Fruit fly (Drosophila melanogaster): ENCODE results near the gene NFAT.

The NFAT gene

dm6 chrX:13641891-13642617 lies 17.5 kb downstream of the NFAT start:
- TF ChIP-seq Myc (optimal IDR thresholded peaks at IDR 0.05): no peak
- TF ChIP-seq tai (GFP tag; optimal IDR thresholded peaks at IDR 0.05): no peak
- no peak for TF ChIP-seq lola (GFP tag; optimal IDR thresholded peaks at IDR 0.05)
- no peak for TF ChIP-seq Sp1 (GFP tag; optimal IDR thresholded peaks at IDR 0.05)
- TF ChIP-seq Rel (GFP tag; optimal IDR thresholded peaks at IDR 0.05): no peak
- TF ChIP-seq Rel (tag; optimal IDR thresholded peaks at IDR 0.05): peak; percentile 62
- no peak for TF ChIP-seq OdsH (GFP tag; optimal IDR thresholded peaks at IDR 0.05)
- no peak for TF ChIP-seq CG32264 (GFP tag; optimal IDR thresholded peaks at IDR 0.05)
- TF ChIP-seq CG9705 (GFP tag; optimal IDR thresholded peaks at IDR 0.05): no peak
- TF ChIP-seq dmrt93B (GFP tag; optimal IDR thresholded peaks at IDR 0.05): no peak
- no peak for TF ChIP-seq usp (GFP tag; optimal IDR thresholded peaks at IDR 0.05)
- peak; percentile 95 for TF ChIP-seq Dif (GFP tag; optimal IDR thresholded peaks at IDR 0.05; ENCODE audit: partially characterized antibody)
- no peak for TF ChIP-seq sv (GFP tag; optimal IDR thresholded peaks at IDR 0.05)
- TF ChIP-seq fru (GFP tag; optimal IDR thresholded peaks at IDR 0.05): no peak
- TF ChIP-seq dsf (GFP tag; optimal IDR thresholded peaks at IDR 0.05; ENCODE audit: borderline replicate concordance): no peak
- no peak for TF ChIP-seq foxo (GFP tag; optimal IDR thresholded peaks at IDR 0.05)
- TF ChIP-seq CrebA (GFP tag; optimal IDR thresholded peaks at IDR 0.05; ENCODE audit: borderline replicate concordance): peak; percentile 95
- no peak for TF ChIP-seq ey (GFP tag; optimal IDR thresholded peaks at IDR 0.05)
- no peak for TF ChIP-seq Hr78 (GFP tag; optimal IDR thresholded peaks at IDR 0.05)
- TF ChIP-seq pan (optimal IDR thresholded peaks at IDR 0.05): no peak
- TF ChIP-seq h (GFP tag; optimal IDR thresholded peaks at IDR 0.05): peak; percentile 85
- no peak for TF ChIP-seq Dfd (GFP tag; optimal IDR thresholded peaks at IDR 0.05)
- no peak for TF ChIP-seq N (GFP tag; optimal IDR thresholded peaks at IDR 0.05)
- peak; percentile 56 for TF ChIP-seq Hr83 (GFP tag; optimal IDR thresholded peaks at IDR 0.05; ENCODE audit: poor library complexity, severe bottlenecking)
- TF ChIP-seq Jra (GFP tag; optimal IDR thresholded peaks at IDR 0.05): no peak
- TF ChIP-seq Hnf4 (GFP tag; optimal IDR thresholded peaks at IDR 0.05): no peak
- no peak for TF ChIP-seq jim (GFP tag; optimal IDR thresholded peaks at IDR 0.05)
- no peak for TF ChIP-seq sage (GFP tag; optimal IDR thresholded peaks at IDR 0.05)
- no peak for TF ChIP-seq HLH106 (tag; optimal IDR thresholded peaks at IDR 0.05)
- no peak for TF ChIP-seq psq (GFP tag; optimal IDR thresholded peaks at IDR 0.05)
- peak; percentile 17 for TF ChIP-seq rgr (GFP tag; optimal IDR thresholded peaks at IDR 0.05)
- no peak for TF ChIP-seq woc (GFP tag; optimal IDR thresholded peaks at IDR 0.05)
- TF ChIP-seq Vsx2 (GFP tag; optimal IDR thresholded peaks at IDR 0.05; ENCODE audit: partially characterized antibody): peak; percentile 85
- no peak for TF ChIP-seq GATAd (GFP tag; optimal IDR thresholded peaks at IDR 0.05)
- no peak for TF ChIP-seq brk (GFP tag; optimal IDR thresholded peaks at IDR 0.05)
- TF ChIP-seq Abd-B (GFP tag; optimal IDR thresholded peaks at IDR 0.05): no peak
- no peak for TF ChIP-seq br (GFP tag; optimal IDR thresholded peaks at IDR 0.05)
- TF ChIP-seq dl (GFP tag; optimal IDR thresholded peaks at IDR 0.05; ENCODE audit: insufficient read depth in 1 of 2, partially characterized antibody in 2 of 2): peak; percentile 86 to 89
- TF ChIP-seq Mio (GFP tag; optimal IDR thresholded peaks at IDR 0.05): no peak

dm6 chrX:13643961-13644360 lies 19.4 kb downstream of the NFAT start:
- peak in 1 of 2 experiments; percentile 76 for TF ChIP-seq foxo (GFP tag; optimal IDR thresholded peaks at IDR 0.05)
- TF ChIP-seq woc (GFP tag; optimal IDR thresholded peaks at IDR 0.05): peak; percentile 17
- peak; percentile 23 for TF ChIP-seq Hnf4 (GFP tag; optimal IDR thresholded peaks at IDR 0.05)
- TF ChIP-seq pan (optimal IDR thresholded peaks at IDR 0.05): no peak
- peak; percentile 66 for TF ChIP-seq fru (GFP tag; optimal IDR thresholded peaks at IDR 0.05)
- peak; percentile 62 for TF ChIP-seq rgr (GFP tag; optimal IDR thresholded peaks at IDR 0.05)
- TF ChIP-seq h (GFP tag; optimal IDR thresholded peaks at IDR 0.05): peak; percentile 70
- no peak for TF ChIP-seq Vsx2 (GFP tag; optimal IDR thresholded peaks at IDR 0.05; ENCODE audit: partially characterized antibody)
- peak; percentile 27 for TF ChIP-seq HLH106 (tag; optimal IDR thresholded peaks at IDR 0.05)
- TF ChIP-seq Rel (GFP tag; optimal IDR thresholded peaks at IDR 0.05): no peak
- no peak for TF ChIP-seq Rel (tag; optimal IDR thresholded peaks at IDR 0.05)
- TF ChIP-seq Sp1 (GFP tag; optimal IDR thresholded peaks at IDR 0.05): peak; percentile 25
- peak; percentile 16 for TF ChIP-seq psq (GFP tag; optimal IDR thresholded peaks at IDR 0.05)
- no peak for TF ChIP-seq Dfd (GFP tag; optimal IDR thresholded peaks at IDR 0.05)
- peak; percentile 16 for TF ChIP-seq brk (GFP tag; optimal IDR thresholded peaks at IDR 0.05)
- TF ChIP-seq OdsH (GFP tag; optimal IDR thresholded peaks at IDR 0.05): peak; percentile 60
- TF ChIP-seq Abd-B (GFP tag; optimal IDR thresholded peaks at IDR 0.05): no peak
- TF ChIP-seq Dif (GFP tag; optimal IDR thresholded peaks at IDR 0.05; ENCODE audit: partially characterized antibody): no peak
- no peak for TF ChIP-seq N (GFP tag; optimal IDR thresholded peaks at IDR 0.05)
- no peak for TF ChIP-seq dsf (GFP tag; optimal IDR thresholded peaks at IDR 0.05; ENCODE audit: borderline replicate concordance)
- TF ChIP-seq Myc (optimal IDR thresholded peaks at IDR 0.05): no peak
- peak; percentile 19 for TF ChIP-seq dmrt93B (GFP tag; optimal IDR thresholded peaks at IDR 0.05)
- TF ChIP-seq br (GFP tag; optimal IDR thresholded peaks at IDR 0.05): peak; percentile 38
- no peak for TF ChIP-seq Hr83 (GFP tag; optimal IDR thresholded peaks at IDR 0.05; ENCODE audit: poor library complexity, severe bottlenecking)
- peak; percentile 55 for TF ChIP-seq ey (GFP tag; optimal IDR thresholded peaks at IDR 0.05)

Data from whole organism, wandering third instar larva.